Worm (Caenorhabditis elegans): ENCODE data around the gene Y62H9A.5.

The Y62H9A.5 gene

ce11 chrX:11924158-11924557, 41.5 kb upstream of the Y62H9A.5 start, which contains the start of gene F55G7.1 (continued):
- TF ChIP-seq rec-8 (tag; optimal IDR thresholded peaks at IDR 0.05) (no peak), F49E8.2 (tag; optimal IDR thresholded peaks at IDR 0.05; ENCODE audit: insufficient read depth) (no peak), nhr-80 (tag; optimal IDR thresholded peaks at IDR 0.05) (peak; percentile 46), F33H1.4 (GFP tag; IDR thresholded peaks at IDR 0.05) (no peak), ZK185.1 (tag; optimal IDR thresholded peaks at IDR 0.05; ENCODE audit: poor library complexity, severe bottlenecking) (peak; percentile 34), ceh-27 (GFP tag; optimal IDR thresholded peaks at IDR 0.05) (peak; percentile 60), F23B12.7 (tag; optimal IDR thresholded peaks at IDR 0.05; ENCODE audit: insufficient read depth) (peak; percentile 21), sea-2 (GFP tag; IDR thresholded peaks at IDR 0.05) (no peak), snpc-4 (GFP tag; optimal IDR thresholded peaks at IDR 0.05) (no peak), snpc-4 (tag; optimal IDR thresholded peaks at IDR 0.05) (peak in 2 of 4 experiments; percentile 19 to 82)

- TF ChIP-seq unc-130 (GFP tag; optimal IDR thresholded peaks at IDR 0.05) (no peak), nhr-80 (tag; optimal IDR thresholded peaks at IDR 0.05) (no peak), aptf-3 (GFP tag; IDR thresholded peaks at IDR 0.05) (no peak), lin-40 (tag; optimal IDR thresholded peaks at IDR 0.05) (no peak), egl-44 (GFP tag; IDR thresholded peaks at IDR 0.05) (no peak), madf-8 (GFP tag; conservative IDR thresholded peaks at IDR 0.05) (no peak), madf-10 (tag; optimal IDR thresholded peaks at IDR 0.05) (no peak), cebp-1 (GFP tag; IDR thresholded peaks at IDR 0.05) (no peak), cebp-1 (tag; optimal IDR thresholded peaks at IDR 0.05) (no peak), repo-1 (tag; optimal IDR thresholded peaks at IDR 0.05) (no peak), ztf-6 (GFP tag; IDR thresholded peaks at IDR 0.05) (no peak), ceh-100 (GFP tag; IDR thresholded peaks at IDR 0.05) (no peak), chd-7 (tag; optimal IDR thresholded peaks at IDR 0.05) (no peak)
Observed at ce11 chrX:11920723-11921283, 38.1 kb upstream of the Y62H9A.5 start, which contains the start of gene Y62H9A.14. TSS of gene Y62H9A.14 (plus strand) at chrX:11921233.

ce11 chrX:11917994-11918393, 35.3 kb upstream of the Y62H9A.5 start, which contains the start of gene Y62H9A.16:
TSS of gene Y62H9A.16 (plus strand) at chrX:11918294.
- TF ChIP-seq ceh-100 (GFP tag; IDR thresholded peaks at IDR 0.05) (no peak), fkh-3 (tag; optimal IDR thresholded peaks at IDR 0.05) (no peak), ztf-28 (GFP tag; IDR thresholded peaks at IDR 0.05) (no peak), nhr-27 (tag; optimal IDR thresholded peaks at IDR 0.05) (no peak), F39B2.1 (GFP tag; IDR thresholded peaks at IDR 0.05) (no peak), F57C9.4 (tag; optimal IDR thresholded peaks at IDR 0.05) (no peak), ceh-58 (GFP tag; IDR thresholded peaks at IDR 0.05) (no peak), Y53F4B.3 (GFP tag; IDR thresholded peaks at IDR 0.05) (no peak), hsf-1 (GFP tag; IDR thresholded peaks at IDR 0.05) (no peak), ztf-26 (tag; optimal IDR thresholded peaks at IDR 0.05) (no peak), snpc-1.3 (tag; optimal IDR thresholded peaks at IDR 0.05; ENCODE audit: insufficient read depth) (no peak), ccch-3 (GFP tag; optimal IDR thresholded peaks at IDR 0.05) (no peak), nfya-1 (tag; optimal IDR thresholded peaks at IDR 0.05; ENCODE audit: borderline replicate concordance, insufficient read depth) (no peak), zfh-2 (GFP tag; conservative IDR thresholded peaks at IDR 0.05) (no peak), snpc-3.4 (tag; optimal IDR thresholded peaks at IDR 0.05) (no peak), let-607 (tag; optimal IDR thresholded peaks at IDR 0.05) (no peak), lin-40 (tag; optimal IDR thresholded peaks at IDR 0.05) (no peak), madf-10 (tag; optimal IDR thresholded peaks at IDR 0.05) (no peak), lin-26 (GFP tag; IDR thresholded peaks at IDR 0.05) (no peak)

Measured in whole organism, young adult.